Worm (Caenorhabditis elegans): ENCODE data around the gene fbxa-55.

- TF ChIP-seq snpc-4 (tag; optimal IDR thresholded peaks at IDR 0.05) (no peak), elt-2 (tag; optimal IDR thresholded peaks at IDR 0.05) (no peak), ama-1 (optimal IDR thresholded peaks at IDR 0.05) (no peak), sea-2 (GFP tag; optimal IDR thresholded peaks at IDR 0.05) (no peak), nhr-43 (tag; optimal IDR thresholded peaks at IDR 0.05; ENCODE audit: poor library complexity, severe bottlenecking) (no peak), ceh-82 (tag; optimal IDR thresholded peaks at IDR 0.05) (no peak)
These were observed 18.7 kb upstream of the fbxa-55 start, which contains the start of the genes T12B5.15 and T12B5.14 for ce11 chrIII:954553-954952.

Data from whole organism, L3 larva.